Fruit fly (Drosophila melanogaster) whole organism, embryonic: ENCODE data around the gene CG11980.

ENCODE experiments used
- Adf1 ChIP-seq: fragments of 200-800 bp; sonication (Bioruptor generic); IDR thresholded peaks from 2 replicates; pipeline ENCODE4 v1.3.6; 2022; ENCODE audit warnings: missing biosample characterization, missing genetic modification characterization
- CG10366 ChIP-seq: fragments of 200-800 bp; sonication (Bioruptor generic); IDR thresholded peaks from 2 replicates; pipeline ENCODE4 v1.3.6; 2022; ENCODE audit warnings: missing biosample characterization, missing genetic modification characterization
- CG10979 ChIP-seq: fragments of 200-800 bp; sonication (Bioruptor generic); optimal IDR thresholded peaks from 2 replicates; lab custom pipeline; 2018; ENCODE audit warnings: missing biosample characterization, mild to moderate bottlenecking, missing genetic modification characterization, moderate library complexity
- CG11695 ChIP-seq: fragments of 200-800 bp; sonication (Bioruptor generic); IDR thresholded peaks from 3 replicates; pipeline ENCODE4 v1.3.6; 2022; ENCODE audit warnings: missing biosample characterization, missing genetic modification characterization
- CG11696 ChIP-seq: fragments of 200-800 bp; sonication (Bioruptor generic); IDR thresholded peaks from 2 replicates; pipeline ENCODE4 v1.3.6; 2022; ENCODE audit warnings: missing biosample characterization, missing genetic modification characterization
- CG13894 ChIP-seq: fragments of 200-800 bp; sonication (Bioruptor generic); optimal IDR thresholded peaks from 3 replicates; lab custom pipeline; 2018; ENCODE audit warnings: missing biosample characterization, mild to moderate bottlenecking, missing genetic modification characterization, moderate library complexity
- CG16779 ChIP-seq: fragments of 200-800 bp; sonication (Bioruptor generic); IDR thresholded peaks from 2 replicates; pipeline ENCODE4 v1.3.6; 2022; ENCODE audit warnings: missing biosample characterization, missing genetic modification characterization
- CG18011 ChIP-seq: fragments of 200-800 bp; sonication (Bioruptor generic); optimal IDR thresholded peaks from 2 replicates; lab custom pipeline; 2017; ENCODE audit warnings: missing biosample characterization, missing genetic modification characterization, mild to moderate bottlenecking, moderate library complexity, missing genotype
- CG18599 ChIP-seq: fragments of 200-800 bp; sonication (Bioruptor generic); optimal IDR thresholded peaks from 3 replicates; lab custom pipeline; 2017; ENCODE audit warnings: missing biosample characterization, missing genetic modification characterization, mild to moderate bottlenecking, moderate library complexity, missing genetic modification reagents
- CG2116 ChIP-seq: fragments of 200-800 bp; sonication (Bioruptor generic); optimal IDR thresholded peaks from 3 replicates; lab custom pipeline; 2018; ENCODE audit warnings: missing biosample characterization, mild to moderate bottlenecking, missing genetic modification characterization
- CG2678 ChIP-seq: fragments of 200-800 bp; sonication (Bioruptor generic); optimal IDR thresholded peaks from 3 replicates; lab custom pipeline; 2019; ENCODE audit warnings: missing biosample characterization, mild to moderate bottlenecking, missing genetic modification characterization, moderate library complexity
- CG31441 ChIP-seq: fragments of 200-800 bp; sonication (Bioruptor generic); IDR thresholded peaks from 2 replicates; pipeline ENCODE4 v1.3.6; 2022; ENCODE audit warnings: missing biosample characterization, missing genetic modification characterization
- CG32772 ChIP-seq: fragments of 200-800 bp; sonication (Bioruptor generic); IDR thresholded peaks from 2 replicates; pipeline ENCODE4 v1.3.6; 2022; ENCODE audit warnings: missing biosample characterization, missing genetic modification characterization
- CG33557 ChIP-seq: fragments of 200-800 bp; sonication (Bioruptor generic); optimal IDR thresholded peaks from 2 replicates; lab custom pipeline; 2019; ENCODE audit warnings: missing biosample characterization, mild to moderate bottlenecking, missing genetic modification characterization, moderate library complexity
- CG34376 ChIP-seq: fragments of 200-800 bp; sonication (Bioruptor generic); optimal IDR thresholded peaks from 2 replicates; lab custom pipeline; 2018; ENCODE audit warnings: missing biosample characterization, mild to moderate bottlenecking, missing genetic modification characterization
- CG4617 ChIP-seq: fragments of 200-800 bp; sonication (Bioruptor generic); optimal IDR thresholded peaks from 3 replicates; lab custom pipeline; 2016; ENCODE audit warnings: missing biosample characterization, missing genetic modification characterization, borderline replicate concordance
- CG6683 ChIP-seq: fragments of 200-800 bp; sonication (Bioruptor generic); optimal IDR thresholded peaks from 2 replicates; lab custom pipeline; 2017; ENCODE audit warnings: missing biosample characterization, mild to moderate bottlenecking, missing genetic modification characterization, missing genetic modification reagents
- CG7556 ChIP-seq: fragments of 200-800 bp; sonication (Bioruptor generic); optimal IDR thresholded peaks from 2 replicates; lab custom pipeline; 2017; ENCODE audit warnings: missing biosample characterization, mild to moderate bottlenecking, missing genetic modification characterization
- CG8359 ChIP-seq: fragments of 200-800 bp; sonication (Bioruptor generic); optimal IDR thresholded peaks from 2 replicates; lab custom pipeline; 2017; ENCODE audit warnings: missing biosample characterization, mild to moderate bottlenecking, missing genetic modification characterization, borderline replicate concordance
- CG9215 ChIP-seq: fragments of 200-800 bp; sonication (Bioruptor generic); IDR thresholded peaks from 2 replicates; pipeline ENCODE4 v1.3.6; 2022; ENCODE audit warnings: missing biosample characterization, missing genetic modification characterization
- CrebB ChIP-seq: fragments of 200-800 bp; sonication (Bioruptor generic); optimal IDR thresholded peaks from 3 replicates; lab custom pipeline; 2018; ENCODE audit warnings: missing biosample characterization, mild to moderate bottlenecking, missing genetic modification characterization
- Dbx ChIP-seq: fragments of 200-800 bp; sonication (Bioruptor generic); IDR thresholded peaks from 3 replicates; pipeline ENCODE4 v1.3.6; 2022; ENCODE audit warnings: missing biosample characterization, missing genetic modification characterization
- Fer1 ChIP-seq: fragments of 200-800 bp; sonication (Bioruptor generic); optimal IDR thresholded peaks from 2 replicates; lab custom pipeline; 2017; ENCODE audit warnings: missing biosample characterization, mild to moderate bottlenecking, missing genetic modification characterization
- Fer2 ChIP-seq: fragments of 200-800 bp; sonication (Bioruptor generic); optimal IDR thresholded peaks from 2 replicates; lab custom pipeline; 2018; ENCODE audit warnings: missing biosample characterization, mild to moderate bottlenecking, missing genetic modification characterization, moderate library complexity
- HmgZ ChIP-seq: fragments of 200-800 bp; sonication (Bioruptor generic); optimal IDR thresholded peaks from 2 replicates; lab custom pipeline; 2018; ENCODE audit warnings: missing biosample characterization, mild to moderate bottlenecking, missing genetic modification characterization
- Kr ChIP-seq: fragments of 200-800 bp; sonication (Bioruptor generic); optimal IDR thresholded peaks from 2 replicates; lab custom pipeline; 2017; ENCODE audit warnings: missing biosample characterization, mild to moderate bottlenecking, missing genetic modification characterization
- MBD-R2 ChIP-seq: fragments of 200-800 bp; sonication (Bioruptor generic); IDR thresholded peaks from 2 replicates; pipeline ENCODE4 v1.3.6; 2022; ENCODE audit warnings: missing biosample characterization, missing genetic modification characterization
- NFAT ChIP-seq: fragments of 200-800 bp; sonication (Bioruptor generic); IDR thresholded peaks from 2 replicates; pipeline ENCODE4 v1.3.6; 2022; ENCODE audit warnings: missing biosample characterization, missing genetic modification characterization
- PHDP ChIP-seq: fragments of 200-800 bp; sonication (Bioruptor generic); optimal IDR thresholded peaks from 3 replicates; lab custom pipeline; 2018; ENCODE audit warnings: missing biosample characterization, mild to moderate bottlenecking, missing genetic modification characterization, moderate library complexity
- Pdp1 ChIP-seq, 2 experiments: fragments of 200-800 bp; sonication (Bioruptor generic); optimal IDR thresholded peaks; 3 replicates each; lab custom pipeline; 2016; ENCODE audit warnings: missing biosample characterization in 2 of 2, missing genetic modification characterization in 2 of 2, mild to moderate bottlenecking in 1 of 2, moderate library complexity in 1 of 2
- Ravus ChIP-seq: fragments of 200-800 bp; sonication (Bioruptor generic); IDR thresholded peaks from 2 replicates; pipeline ENCODE4 v1.3.6; 2022; ENCODE audit warnings: missing biosample characterization, missing genetic modification characterization
- Ssrp ChIP-seq: fragments of 200-800 bp; sonication (Bioruptor generic); optimal IDR thresholded peaks from 2 replicates; lab custom pipeline; 2018; ENCODE audit warnings: missing biosample characterization, mild to moderate bottlenecking, missing genetic modification characterization, moderate library complexity
- TFAM ChIP-seq: fragments of 200-800 bp; sonication (Bioruptor generic); optimal IDR thresholded peaks from 2 replicates; lab custom pipeline; 2017; ENCODE audit warnings: missing biosample characterization, missing genetic modification characterization, inconsistent platforms
- Tbp ChIP-seq: fragments of >200 bp; optimal IDR thresholded peaks from 2 replicates; lab custom pipeline; 2018; ENCODE audit warnings: missing biosample characterization, missing genetic modification characterization
- YL-1 ChIP-seq: fragments of 200-800 bp; sonication (Bioruptor generic); optimal IDR thresholded peaks from 3 replicates; lab custom pipeline; 2017; ENCODE audit warnings: missing biosample characterization, mild to moderate bottlenecking, missing genetic modification characterization
- cato ChIP-seq: fragments of 200-800 bp; sonication (Bioruptor generic); optimal IDR thresholded peaks from 2 replicates; lab custom pipeline; 2016; ENCODE audit warnings: missing biosample characterization, missing genetic modification characterization, borderline replicate concordance
- crc ChIP-seq: fragments of 200-800 bp; sonication (Bioruptor generic); optimal IDR thresholded peaks from 2 replicates; lab custom pipeline; 2016; ENCODE audit warnings: missing biosample characterization, missing genetic modification characterization
- cwo ChIP-seq: fragments of 200-800 bp; sonication (Bioruptor generic); optimal IDR thresholded peaks from 3 replicates; lab custom pipeline; 2017; ENCODE audit warnings: missing biosample characterization, missing genetic modification characterization, mild to moderate bottlenecking, moderate library complexity, missing genetic modification reagents
- dmrt99B ChIP-seq: fragments of 200-800 bp; sonication (Bioruptor generic); optimal IDR thresholded peaks from 2 replicates; lab custom pipeline; 2018; ENCODE audit warnings: missing biosample characterization, mild to moderate bottlenecking, missing genetic modification characterization, moderate library complexity
- grn ChIP-seq: fragments of 200-800 bp; sonication (Bioruptor generic); optimal IDR thresholded peaks from 3 replicates; lab custom pipeline; 2017; ENCODE audit warnings: missing biosample characterization, missing genetic modification characterization
- ham ChIP-seq: fragments of 200-800 bp; sonication (Bioruptor generic); IDR thresholded peaks from 2 replicates; pipeline ENCODE4 v1.3.6; 2022; ENCODE audit warnings: missing biosample characterization, missing genetic modification characterization
- hbn ChIP-seq: fragments of 200-800 bp; sonication (Bioruptor generic); IDR thresholded peaks from 2 replicates; pipeline ENCODE4 v1.3.6; 2022; ENCODE audit warnings: missing biosample characterization, missing genetic modification characterization; ENCODE audit not compliant: partially characterized antibody
- ind ChIP-seq: fragments of 200-800 bp; sonication (Bioruptor generic); optimal IDR thresholded peaks from 3 replicates; lab custom pipeline; 2016; ENCODE audit warnings: missing biosample characterization, missing genetic modification characterization
- knrl ChIP-seq: fragments of 200-800 bp; sonication (Bioruptor generic); IDR thresholded peaks from 3 replicates; pipeline ENCODE4 v1.3.6; 2022; ENCODE audit warnings: missing biosample characterization, missing genetic modification characterization; ENCODE audit not compliant: partially characterized antibody
- mld ChIP-seq: fragments of 200-800 bp; sonication (Bioruptor generic); IDR thresholded peaks from 3 replicates; pipeline ENCODE4 v1.3.6; 2022; ENCODE audit warnings: missing biosample characterization, missing genetic modification characterization; ENCODE audit not compliant: partially characterized antibody
- oc ChIP-seq: fragments of 200-800 bp; sonication (Bioruptor generic); optimal IDR thresholded peaks from 2 replicates; lab custom pipeline; 2018; ENCODE audit warnings: missing biosample characterization, mild to moderate bottlenecking, missing genetic modification characterization, moderate library complexity
- sob ChIP-seq: fragments of 200-800 bp; sonication (Bioruptor generic); IDR thresholded peaks from 2 replicates; pipeline ENCODE4 v1.3.6; 2022; ENCODE audit warnings: missing biosample characterization, missing genetic modification characterization
- ssp ChIP-seq: fragments of 200-800 bp; sonication (Bioruptor generic); IDR thresholded peaks from 2 replicates; pipeline ENCODE4 v1.3.6; 2022; ENCODE audit warnings: missing biosample characterization, missing genetic modification characterization
- unc-4 ChIP-seq: fragments of 200-800 bp; sonication (Bioruptor generic); IDR thresholded peaks from 2 replicates; pipeline ENCODE4 v1.3.6; 2022; ENCODE audit warnings: missing biosample characterization, missing genetic modification characterization; ENCODE audit not compliant: partially characterized antibody
- zen ChIP-seq: fragments of 200-800 bp; sonication (Bioruptor generic); optimal IDR thresholded peaks from 3 replicates; lab custom pipeline; 2018; ENCODE audit warnings: missing biosample characterization, mild to moderate bottlenecking, missing genetic modification characterization, moderate library complexity

Gene CG11980

DNA sequence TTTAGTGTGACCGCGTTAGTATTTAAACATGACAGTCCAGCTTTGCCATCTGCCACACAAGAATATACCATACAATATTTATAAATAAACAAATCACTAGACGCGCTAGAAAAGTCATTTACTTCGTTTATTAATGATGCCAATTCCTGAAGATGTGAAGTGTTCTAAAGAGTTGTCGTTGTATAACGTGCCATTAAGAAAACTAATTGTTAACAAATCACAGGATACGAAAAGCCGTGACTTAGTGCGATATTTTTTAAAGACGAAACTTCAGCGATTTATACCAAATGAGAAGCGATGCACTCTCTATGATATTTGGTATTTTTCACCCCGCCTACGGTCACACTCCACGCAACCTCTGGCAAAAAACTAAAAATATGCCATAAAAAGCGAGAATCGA, 35.6 kb downstream of the CG11980 start, which contains the start of gene neur (continued):
- no peak for TF ChIP-seq Tbp
- no peak for TF ChIP-seq CG2678 (tag; lab: Kevin White, UChicago)
- peak; percentile 82 for TF ChIP-seq knrl (GFP tag; lab: Robert Waterston, UW)
- peak; percentile 2 for TF ChIP-seq Ssrp
- peak; percentile 33 for TF ChIP-seq grn (GFP tag; lab: Kevin White, UChicago)
- TF ChIP-seq CG10366 (GFP tag; lab: Robert Waterston, UW), result no peak
- TF ChIP-seq CrebB, result peak; percentile 18
- TF ChIP-seq CG11695 (GFP tag; lab: Robert Waterston, UW), result no peak
- no peak for TF ChIP-seq CG10979 (tag; lab: Kevin White, UChicago)
- no peak for TF ChIP-seq cato (GFP tag; lab: Kevin White, UChicago)
- no peak for TF ChIP-seq NFAT
- no peak for TF ChIP-seq ham (GFP tag; lab: Robert Waterston, UW)
- TF ChIP-seq CG11696 (GFP tag; lab: Robert Waterston, UW), result no peak
- no peak for TF ChIP-seq oc
- TF ChIP-seq CG31441 (GFP tag; lab: Robert Waterston, UW), result peak; percentile 90
- TF ChIP-seq CG18011, result no peak
- TF ChIP-seq TFAM, result no peak
- 0 out of 2 replicates have a peak, but pooled peaks have one; percentile 8 for TF ChIP-seq CG9215
- no peak for TF ChIP-seq Fer1 (GFP tag; lab: Kevin White, UChicago)
- peak; percentile 19 for TF ChIP-seq CG34376 (GFP tag; lab: Kevin White, UChicago)
- peak; percentile 58 for TF ChIP-seq YL-1 (GFP tag; lab: Kevin White, UChicago)
- TF ChIP-seq CG33557 (GFP tag; lab: Kevin White, UChicago), result peak; percentile 25
- TF ChIP-seq sob, result no peak
- no peak for TF ChIP-seq CG7556 (GFP tag; lab: Kevin White, UChicago)
- TF ChIP-seq zen (tag; lab: Kevin White, UChicago), result peak; percentile 11
- TF ChIP-seq Fer2 (tag; lab: Kevin White, UChicago), result no peak
- TF ChIP-seq CG18599, result peak; percentile 4
- no peak for TF ChIP-seq CG13894
- no peak for TF ChIP-seq CG6683
- TF ChIP-seq CG16779 (GFP tag; lab: Robert Waterston, UW), result no peak
- TF ChIP-seq PHDP (tag; lab: Kevin White, UChicago), result peak; percentile 13
- TF ChIP-seq CG4617 (GFP tag; lab: Kevin White, UChicago), result peak; percentile 58
- TF ChIP-seq Dbx (GFP tag; lab: Robert Waterston, UW), result 0 out of 3 replicates have a peak, but pooled peaks have one; percentile 17
- peak; percentile 54 for TF ChIP-seq CG2116 (GFP tag; lab: Kevin White, UChicago)
- TF ChIP-seq unc-4 (GFP tag; lab: Robert Waterston, UW), result peak; percentile 72
- 0 out of 3 replicates have a peak, but pooled peaks have one; percentile 11 for TF ChIP-seq mld (GFP tag; lab: Robert Waterston, UW)
- TF ChIP-seq crc, result no peak
- TF ChIP-seq hbn, result 0 out of 2 replicates have a peak, but pooled peaks have one; percentile 18
- no peak for TF ChIP-seq CG8359 (GFP tag; lab: Kevin White, UChicago)
- no peak for TF ChIP-seq CG32772 (GFP tag; lab: Robert Waterston, UW)
- TF ChIP-seq ssp, result peak; percentile 46
- TF ChIP-seq Ravus (GFP tag; lab: Robert Waterston, UW), result no peak
- TF ChIP-seq dmrt99B (tag; lab: Kevin White, UChicago), result no peak
- TF ChIP-seq ind (GFP tag; lab: Kevin White, UChicago), result no peak
- no peak for TF ChIP-seq cwo (GFP tag; lab: Kevin White, UChicago)
- TF ChIP-seq HmgZ (tag; lab: Kevin White, UChicago), result peak; percentile 20
- TF ChIP-seq Pdp1 (GFP tag; optimal IDR thresholded peaks at IDR 0.05; lab: Kevin White, UChicago), result peak in 1 of 2 experiments; percentile 47
- no peak for TF ChIP-seq Adf1
- TF ChIP-seq MBD-R2 (GFP tag; lab: Robert Waterston, UW), result peak; percentile 57
- no peak for TF ChIP-seq Kr
